Worm (Caenorhabditis elegans) whole organism, mixed stage, embryonic: Measurements from ENCODE around the gene clec-179.

Experiments
- M03D4.4 ChIP-seq: sonication (generic microtip); optimal IDR thresholded peaks from 2 replicates; lab custom pipeline; 2017; ENCODE audit warnings: mild to moderate bottlenecking, missing genetic modification characterization, missing compliant biosample characterization
- bed-3 ChIP-seq: fragments of 200-800 bp; sonication (Bioruptor generic); optimal IDR thresholded peaks from 3 replicates; lab custom pipeline; 2018; ENCODE audit warnings: mild to moderate bottlenecking, missing genetic modification characterization, moderate library complexity, missing compliant biosample characterization
- blmp-1 ChIP-seq: fragments of 150-350 bp; optimal IDR thresholded peaks from 2 replicates; lab custom pipeline; 2014; ENCODE audit warnings: missing biosample characterization, missing genetic modification characterization
- ceh-39 ChIP-seq: fragments of 150-350 bp; optimal IDR thresholded peaks from 2 replicates; lab custom pipeline; 2014; ENCODE audit warnings: missing biosample characterization, missing genetic modification characterization
- ceh-43 ChIP-seq: fragments of 200-800 bp; sonication (Bioruptor generic); optimal IDR thresholded peaks from 2 replicates; lab custom pipeline; 2018; ENCODE audit warnings: mild to moderate bottlenecking, missing genetic modification characterization, moderate library complexity, missing compliant biosample characterization
- ces-1 ChIP-seq: fragments of 150-350 bp; optimal IDR thresholded peaks from 2 replicates; lab custom pipeline; 2014; ENCODE audit warnings: missing biosample characterization, missing genetic modification reagents, missing genetic modification characterization
- cnd-1 ChIP-seq: fragments of 200-800 bp; sonication (Bioruptor generic); optimal IDR thresholded peaks from 2 replicates; lab custom pipeline; 2018; ENCODE audit warnings: mild to moderate bottlenecking, missing genetic modification characterization, missing compliant biosample characterization
- drap-1 ChIP-seq: fragments of 200-800 bp; sonication (Bioruptor generic); optimal IDR thresholded peaks from 3 replicates; lab custom pipeline; 2018; ENCODE audit warnings: mild to moderate bottlenecking, missing genetic modification characterization, missing compliant biosample characterization
- elt-1 ChIP-seq: sonication (generic microtip); optimal IDR thresholded peaks from 2 replicates; lab custom pipeline; 2017; ENCODE audit warnings: missing genetic modification characterization, mild to moderate bottlenecking, missing compliant biosample characterization, antibody characterized with exemption, moderate library complexity, borderline replicate concordance; ENCODE audit not compliant: insufficient read depth
- elt-3 ChIP-seq: fragments of 150-350 bp; optimal IDR thresholded peaks from 2 replicates; lab custom pipeline; 2014; ENCODE audit warnings: missing biosample characterization, missing genetic modification characterization
- ham-2 ChIP-seq: fragments of 200-800 bp; sonication (Bioruptor generic); optimal IDR thresholded peaks from 2 replicates; lab custom pipeline; 2018; ENCODE audit warnings: mild to moderate bottlenecking, missing genetic modification characterization, missing compliant biosample characterization
- hlh-1 ChIP-seq: fragments of 150-350 bp; optimal IDR thresholded peaks from 2 replicates; lab custom pipeline; 2014; ENCODE audit warnings: missing biosample characterization, missing genetic modification reagents, missing genetic modification characterization
- lin-13 ChIP-seq: fragments of 150-350 bp; optimal IDR thresholded peaks from 2 replicates; lab custom pipeline; 2014; ENCODE audit warnings: missing biosample characterization, missing genetic modification characterization
- lin-32 ChIP-seq: fragments of 200-800 bp; sonication (Bioruptor generic); optimal IDR thresholded peaks from 2 replicates; lab custom pipeline; 2018; ENCODE audit warnings: mild to moderate bottlenecking, missing genetic modification characterization, missing compliant biosample characterization
- lsy-2 ChIP-seq: fragments of 150-350 bp; optimal IDR thresholded peaks from 2 replicates; lab custom pipeline; 2014; ENCODE audit warnings: missing biosample characterization, missing genetic modification characterization
- mab-5 ChIP-seq: fragments of 150-350 bp; optimal IDR thresholded peaks from 2 replicates; lab custom pipeline; 2014; ENCODE audit warnings: missing biosample characterization, missing genetic modification characterization
- mep-1 ChIP-seq: fragments of 150-350 bp; optimal IDR thresholded peaks from 2 replicates; lab custom pipeline; 2017; ENCODE audit warnings: missing biosample characterization, missing genetic modification reagents, missing genetic modification characterization, inconsistent platforms
- mls-2 ChIP-seq: sonication (generic microtip); optimal IDR thresholded peaks from 2 replicates; lab custom pipeline; 2016; ENCODE audit warnings: mild to moderate bottlenecking, missing genetic modification characterization, moderate library complexity, missing compliant biosample characterization
- nhr-12 ChIP-seq: fragments of 150-350 bp; optimal IDR thresholded peaks from 2 replicates; lab custom pipeline; 2014; ENCODE audit warnings: missing biosample characterization, missing genetic modification characterization
- nhr-2 ChIP-seq: fragments of 150-350 bp; optimal IDR thresholded peaks from 2 replicates; lab custom pipeline; 2014; ENCODE audit warnings: missing biosample characterization, missing genetic modification characterization
- nhr-237 ChIP-seq: fragments of 150-350 bp; optimal IDR thresholded peaks from 2 replicates; lab custom pipeline; 2014; ENCODE audit warnings: missing biosample characterization, missing genetic modification characterization
- nhr-28 ChIP-seq: fragments of 150-350 bp; optimal IDR thresholded peaks from 2 replicates; lab custom pipeline; 2014; ENCODE audit warnings: missing biosample characterization, missing genetic modification characterization
- nhr-76 ChIP-seq: sonication (generic microtip); optimal IDR thresholded peaks from 2 replicates; lab custom pipeline; 2017; ENCODE audit warnings: missing biosample characterization, missing genetic modification characterization
- pha-4 ChIP-seq: fragments of 150-350 bp; optimal IDR thresholded peaks from 2 replicates; lab custom pipeline; 2018; ENCODE audit warnings: missing biosample characterization, missing genetic modification reagents, missing genetic modification characterization
- sem-2 ChIP-seq: fragments of 200-800 bp; sonication (Bioruptor generic); optimal IDR thresholded peaks from 2 replicates; lab custom pipeline; 2018; ENCODE audit warnings: mild to moderate bottlenecking, missing genetic modification characterization, missing compliant biosample characterization
- snpc-4 ChIP-seq: fragments of 150-350 bp; optimal IDR thresholded peaks from 2 replicates; lab custom pipeline; 2014; ENCODE audit warnings: missing biosample characterization, missing genetic modification characterization
- sptf-1 ChIP-seq: sonication (generic microtip); optimal IDR thresholded peaks from 2 replicates; lab custom pipeline; 2017; ENCODE audit warnings: mild to moderate bottlenecking, missing genetic modification characterization, moderate library complexity, missing compliant biosample characterization
- tbx-8 ChIP-seq: fragments of 200-800 bp; sonication (Bioruptor generic); optimal IDR thresholded peaks from 2 replicates; lab custom pipeline; 2018; ENCODE audit warnings: mild to moderate bottlenecking, missing genetic modification characterization, moderate library complexity, missing compliant biosample characterization
- unc-39 ChIP-seq: fragments of 150-350 bp; optimal IDR thresholded peaks from 2 replicates; lab custom pipeline; 2014; ENCODE audit warnings: missing biosample characterization, missing genetic modification characterization
- unc-62 ChIP-seq: fragments of 150-350 bp; optimal IDR thresholded peaks from 2 replicates; lab custom pipeline; 2014; ENCODE audit warnings: missing biosample characterization, missing genetic modification reagents, missing genetic modification characterization

Gene clec-179

DNA sequence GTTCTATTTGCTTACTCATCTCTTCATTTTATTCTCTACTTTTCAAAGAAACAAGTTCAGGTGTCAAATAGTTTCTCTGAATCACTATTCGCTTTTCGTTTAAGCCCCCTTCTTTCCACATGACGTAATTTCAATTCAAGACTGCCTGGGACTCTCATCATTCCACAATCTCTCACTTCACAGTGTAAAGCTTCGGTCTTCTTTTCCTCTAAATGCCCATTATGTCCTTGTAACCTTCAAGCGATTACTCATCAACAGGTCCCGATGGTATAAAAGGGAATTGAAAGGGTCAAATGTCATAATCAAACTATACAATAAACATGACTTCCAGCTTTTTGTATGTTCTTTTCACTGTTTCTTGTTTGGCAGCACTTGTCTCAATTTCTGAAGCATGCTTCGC lies 5.6 kb downstream of the clec-179 start, which contains the start of gene C42D4.3:
Gene C42D4.3 (plus strand): TSS at position 298 of the 400 bp plus-strand sequence.
- TF ChIP-seq unc-62 (GFP tag; lab: Kevin White, UChicago), result no peak
- TF ChIP-seq unc-39, result no peak
- TF ChIP-seq ham-2, result no peak
- no peak for TF ChIP-seq nhr-28 (tag; lab: Kevin White, UChicago)
- no peak for TF ChIP-seq blmp-1 (tag; lab: Kevin White, UChicago)
- TF ChIP-seq, all 35 proteins: peak for 0

- TF ChIP-seq tbx-8 (no peak), nhr-76 (tag; lab: Kevin White, UChicago) (no peak), lin-13 (tag; lab: Kevin White, UChicago) (no peak), sptf-1 (tag; lab: Kevin White, UChicago) (no peak), nhr-28 (tag; lab: Kevin White, UChicago) (no peak), M03D4.4 (tag; lab: Kevin White, UChicago) (no peak), elt-3 (tag; lab: Kevin White, UChicago) (no peak), drap-1 (GFP tag; lab: Kevin White, UChicago) (no peak), mep-1 (tag; lab: Kevin White, UChicago) (no peak)
- TF ChIP-seq, all 35 proteins: peak for 0
Measured at ce11 chrIV:7176887-7177286, 7.6 kb downstream of the clec-179 start, which contains the start of gene str-44. Gene str-44 (plus strand): TSS chrIV:7177187.

ce11 chrIV:7175346-7175745 lies 9.2 kb downstream of the clec-179 start, which contains the start of gene C42D4.19:
Gene C42D4.19 (plus strand): TSS chrIV:7175646.
- no peak for TF ChIP-seq lin-13 (tag; lab: Kevin White, UChicago)

DNA sequence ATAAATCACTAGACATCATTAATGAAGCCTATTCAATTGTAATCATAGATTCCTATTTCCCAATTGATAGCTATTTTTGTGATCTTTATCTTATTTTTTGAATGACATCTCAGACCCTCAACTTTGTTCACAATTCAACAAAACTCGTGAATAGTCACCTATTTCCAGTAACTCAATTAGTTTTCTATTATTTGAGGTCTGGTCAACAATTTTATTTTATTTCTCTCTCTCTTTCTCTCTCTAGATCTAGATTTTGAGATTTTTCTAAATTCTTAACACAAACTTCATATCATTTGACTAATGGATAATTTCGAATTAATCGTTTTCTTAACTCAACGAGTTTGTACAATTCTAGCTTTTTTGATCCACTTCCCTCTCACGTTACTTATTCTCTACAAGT lies 11.0 kb downstream of the clec-179 start, which contains the start of gene str-1:
Gene str-1 (plus strand): TSS at position 301 of the 400 bp plus-strand sequence.
- TF ChIP-seq unc-62 (GFP tag; lab: Kevin White, UChicago) (no peak), nhr-237 (no peak), snpc-4 (no peak), nhr-2 (no peak), ceh-43 (GFP tag; lab: Kevin White, UChicago) (no peak), mls-2 (tag; lab: Kevin White, UChicago) (no peak), cnd-1 (tag; lab: Kevin White, UChicago) (no peak), hlh-1 (no peak), blmp-1 (tag; lab: Kevin White, UChicago) (no peak), nhr-76 (tag; lab: Kevin White, UChicago) (no peak), M03D4.4 (tag; lab: Kevin White, UChicago) (no peak), elt-3 (tag; lab: Kevin White, UChicago) (no peak), pha-4 (tag; lab: Kevin White, UChicago) (no peak), sptf-1 (tag; lab: Kevin White, UChicago) (no peak)

DNA sequence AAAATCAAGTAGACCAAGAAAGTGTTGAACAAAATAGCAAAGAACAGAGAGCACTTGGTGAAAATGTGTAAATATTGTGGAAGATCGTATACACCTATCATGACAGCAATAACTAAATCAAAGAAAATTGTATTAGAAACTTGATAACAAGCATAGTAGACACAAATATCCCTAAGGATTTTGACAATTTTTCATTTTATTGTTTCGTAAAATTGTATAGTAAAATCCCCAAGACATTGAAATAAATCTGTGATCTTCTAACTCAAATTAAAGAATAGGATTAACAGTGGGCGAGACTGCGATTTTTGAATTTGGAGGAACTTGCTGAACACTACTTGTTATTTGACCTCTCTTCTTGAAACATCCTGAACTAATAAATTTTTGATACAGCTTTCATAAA lies 13.3 kb downstream of the clec-179 start, which contains the start of gene str-220:
Gene str-220 (minus strand): TSS at position 101 of the 400 bp plus-strand sequence.
- no peak for TF ChIP-seq elt-1 (tag; lab: Kevin White, UChicago)
- TF ChIP-seq ces-1 (GFP tag; lab: Kevin White, UChicago), result no peak
- no peak for TF ChIP-seq nhr-12 (tag; lab: Kevin White, UChicago)
- TF ChIP-seq drap-1 (GFP tag; lab: Kevin White, UChicago), result no peak
- TF ChIP-seq elt-3 (tag; lab: Kevin White, UChicago), result no peak
- TF ChIP-seq sem-2 (GFP tag; lab: Kevin White, UChicago), result no peak
- TF ChIP-seq mab-5 (tag; lab: Kevin White, UChicago), result no peak
- TF ChIP-seq unc-62 (GFP tag; lab: Kevin White, UChicago), result no peak
- no peak for TF ChIP-seq lin-32 (GFP tag; lab: Kevin White, UChicago)
- no peak for TF ChIP-seq mls-2 (tag; lab: Kevin White, UChicago)
- no peak for TF ChIP-seq hlh-1
- TF ChIP-seq snpc-4, result no peak
- TF ChIP-seq lin-13 (tag; lab: Kevin White, UChicago), result no peak
- no peak for TF ChIP-seq sptf-1 (tag; lab: Kevin White, UChicago)
- no peak for TF ChIP-seq unc-39
- no peak for TF ChIP-seq nhr-28 (tag; lab: Kevin White, UChicago)

ce11 chrIV:7167983-7168760 lies 16.3 kb downstream of the clec-179 start, which contains the start of gene skr-16:
Gene skr-16 (plus strand): TSS chrIV:7168710.
- TF ChIP-seq cnd-1 (tag; lab: Kevin White, UChicago) (peak; percentile 55), lsy-2 (tag; lab: Kevin White, UChicago) (peak; percentile 29), mab-5 (tag; lab: Kevin White, UChicago) (no peak), ceh-39 (peak; percentile 56), lin-13 (tag; lab: Kevin White, UChicago) (peak; percentile 4), bed-3 (GFP tag; lab: Kevin White, UChicago) (no peak)
- TF ChIP-seq, all 35 proteins: peak for 4
